Worm (Caenorhabditis elegans): ENCODE measurements around the gene dep-1.

DNA sequence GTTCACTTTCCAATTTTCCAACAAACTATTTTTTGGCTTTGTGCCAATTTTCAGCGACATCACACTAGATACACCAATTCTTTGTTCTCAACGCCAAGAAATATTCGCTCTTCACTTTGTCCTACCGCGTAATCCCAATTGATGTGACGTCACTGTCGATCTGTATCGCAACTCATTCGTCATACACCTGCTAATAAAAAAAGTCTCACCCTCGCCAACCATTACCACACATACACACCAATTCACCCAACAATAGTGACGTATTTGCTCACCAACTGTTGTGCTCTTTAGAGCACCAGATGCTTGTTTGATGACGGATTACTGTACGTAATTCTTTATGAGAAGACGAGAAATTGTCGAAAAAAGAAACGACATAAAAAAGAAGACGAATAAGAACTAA lies 43.8 kb upstream of the dep-1 start:
- no peak for TF ChIP-seq zip-4 (GFP tag; optimal IDR thresholded peaks at IDR 0.05)
- no peak for TF ChIP-seq hpl-2 (GFP tag; optimal IDR thresholded peaks at IDR 0.05)
- no peak for TF ChIP-seq ceh-8 (GFP tag; optimal IDR thresholded peaks at IDR 0.05)
- no peak for TF ChIP-seq skn-1 (tag; optimal IDR thresholded peaks at IDR 0.05)
- no peak for TF ChIP-seq fos-1 (tag; optimal IDR thresholded peaks at IDR 0.05)
- no peak for TF ChIP-seq ama-1 (optimal IDR thresholded peaks at IDR 0.05)
- no peak for TF ChIP-seq lin-15B (tag; optimal IDR thresholded peaks at IDR 0.05)
- no peak for TF ChIP-seq unc-30 (tag; optimal IDR thresholded peaks at IDR 0.05)

Measured in whole organism, L1 larva.